Worm (Caenorhabditis elegans) whole organism, L3 larva: ENCODE data around the gene eri-9.

Experiments used
- R02D3.7 ChIP-seq: fragments of 150-350 bp; optimal IDR thresholded peaks from 2 replicates; lab custom pipeline; 2014; ENCODE audit warnings: missing biosample characterization, missing genetic modification characterization
- ZK546.5 ChIP-seq: sonication (generic microtip); optimal IDR thresholded peaks from 2 replicates; lab custom pipeline; 2017; ENCODE audit warnings: missing biosample characterization, missing genetic modification characterization
- ama-1 ChIP-seq: fragments of 150-350 bp; optimal IDR thresholded peaks from 2 replicates; lab custom pipeline; 2018
- ceh-28 ChIP-seq: fragments of 150-350 bp; optimal IDR thresholded peaks from 2 replicates; lab custom pipeline; 2014; ENCODE audit warnings: missing biosample characterization, missing genetic modification reagents, missing genetic modification characterization
- ceh-9 ChIP-seq: sonication (generic microtip); optimal IDR thresholded peaks from 2 replicates; lab custom pipeline; 2018; ENCODE audit warnings: missing biosample characterization, missing genetic modification characterization
- daf-12 ChIP-seq: fragments of 150-350 bp; optimal IDR thresholded peaks from 2 replicates; lab custom pipeline; 2014; ENCODE audit warnings: missing biosample characterization, missing genetic modification reagents, missing genetic modification characterization
- elt-2 ChIP-seq: sonication (generic microtip); optimal IDR thresholded peaks from 2 replicates; lab custom pipeline; 2016; ENCODE audit warnings: missing genetic modification reagents, mild to moderate bottlenecking, missing genetic modification characterization, missing compliant biosample characterization
- elt-3 ChIP-seq, 3 experiments: fragments of 150-350 bp in 1 of 3; sonication (generic microtip) in 2 of 3; optimal IDR thresholded peaks; 2 replicates in 2 of 3; 4 replicates in 1 of 3; lab custom pipeline; 2014 to 2017; ENCODE audit warnings: missing biosample characterization in 3 of 3, missing genetic modification characterization in 3 of 3
- fkh-2 ChIP-seq: fragments of 150-350 bp; optimal IDR thresholded peaks from 2 replicates; lab custom pipeline; 2014; ENCODE audit warnings: missing biosample characterization, missing genetic modification reagents, missing genetic modification characterization
- hmg-11 ChIP-seq: sonication (generic microtip); optimal IDR thresholded peaks from 2 replicates; lab custom pipeline; 2016; ENCODE audit warnings: missing genetic modification characterization, missing compliant biosample characterization
- jun-1 ChIP-seq: fragments of 150-350 bp; optimal IDR thresholded peaks from 2 replicates; lab custom pipeline; 2014; ENCODE audit warnings: missing biosample characterization, missing genetic modification reagents, missing genetic modification characterization
- lin-15B ChIP-seq: fragments of 150-350 bp; optimal IDR thresholded peaks from 2 replicates; lab custom pipeline; 2014; ENCODE audit warnings: missing biosample characterization, missing genetic modification characterization
- lin-39 ChIP-seq: fragments of 150-350 bp; optimal IDR thresholded peaks from 2 replicates; lab custom pipeline; 2018; ENCODE audit warnings: missing biosample characterization, missing genetic modification reagents, missing genetic modification characterization
- lsy-12 ChIP-seq: sonication (generic microtip); optimal IDR thresholded peaks from 2 replicates; lab custom pipeline; 2016; ENCODE audit warnings: mild to moderate bottlenecking, missing genetic modification characterization, missing compliant biosample characterization
- mdl-1 ChIP-seq: fragments of 150-350 bp; optimal IDR thresholded peaks from 2 replicates; lab custom pipeline; 2014; ENCODE audit warnings: missing biosample characterization, missing genetic modification characterization
- nfya-1 ChIP-seq: sonication (generic microtip); optimal IDR thresholded peaks from 2 replicates; lab custom pipeline; 2017; ENCODE audit warnings: missing genetic modification characterization, mild to moderate bottlenecking, missing compliant biosample characterization, antibody characterized with exemption, moderate library complexity; ENCODE audit not compliant: insufficient read depth
- nhr-23 ChIP-seq: fragments of 150-350 bp; optimal IDR thresholded peaks from 2 replicates; lab custom pipeline; 2014; ENCODE audit warnings: missing biosample characterization, missing genetic modification reagents, missing genetic modification characterization
- nhr-237 ChIP-seq: fragments of 150-350 bp; optimal IDR thresholded peaks from 2 replicates; lab custom pipeline; 2014; ENCODE audit warnings: missing biosample characterization, missing genetic modification characterization
- nhr-25 ChIP-seq: sonication (generic microtip); optimal IDR thresholded peaks from 2 replicates; lab custom pipeline; 2017; ENCODE audit warnings: missing biosample characterization, missing genetic modification characterization
- nhr-43 ChIP-seq: sonication (generic microtip); optimal IDR thresholded peaks from 2 replicates; lab custom pipeline; 2016; ENCODE audit warnings: mild to moderate bottlenecking, missing genetic modification characterization, missing compliant biosample characterization; ENCODE audit not compliant: poor library complexity, severe bottlenecking
- pha-4 ChIP-seq: fragments of 150-350 bp; optimal IDR thresholded peaks from 2 replicates; lab custom pipeline; 2014; ENCODE audit warnings: missing biosample characterization, missing genetic modification reagents, missing genetic modification characterization
- pqm-1 ChIP-seq: fragments of 150-350 bp; optimal IDR thresholded peaks from 2 replicates; lab custom pipeline; 2017; ENCODE audit warnings: missing biosample characterization, missing genetic modification characterization, inconsistent platforms
- skn-1 ChIP-seq: fragments of 150-350 bp; optimal IDR thresholded peaks from 2 replicates; lab custom pipeline; 2014; ENCODE audit warnings: missing biosample characterization, missing genetic modification characterization
- unc-39 ChIP-seq: sonication (generic microtip); optimal IDR thresholded peaks from 4 replicates; lab custom pipeline; 2017; ENCODE audit warnings: missing biosample characterization, missing genetic modification characterization
- unc-62 ChIP-seq: fragments of 150-350 bp; sonication (generic microtip); optimal IDR thresholded peaks from 4 replicates; lab custom pipeline; 2014; ENCODE audit warnings: missing biosample characterization, missing genetic modification reagents, missing genetic modification characterization
- zag-1 ChIP-seq: fragments of 150-350 bp; optimal IDR thresholded peaks from 2 replicates; lab custom pipeline; 2014; ENCODE audit warnings: missing biosample characterization, missing genetic modification characterization
- ztf-11 ChIP-seq: fragments of 150-350 bp; optimal IDR thresholded peaks from 2 replicates; lab custom pipeline; 2014; ENCODE audit warnings: missing biosample characterization, missing genetic modification characterization
- ztf-4 ChIP-seq: fragments of 150-350 bp; optimal IDR thresholded peaks from 2 replicates; lab custom pipeline; 2014; ENCODE audit warnings: missing biosample characterization, missing genetic modification characterization

The eri-9 gene

ce11 chrIII:4920221-4920620 is 12.0 kb upstream of the eri-9 start, which contains the start of gene ula-1:
TSS of gene ula-1 (minus strand) at chrIII:4920321.
- TF ChIP-seq unc-62 (no peak), ZK546.5 (tag; lab: Kevin White, UChicago) (no peak), zag-1 (no peak), lin-39 (no peak), ama-1 (lab: Kevin White, UChicago) (no peak), lin-15B (tag; lab: Kevin White, UChicago) (no peak), pha-4 (tag; lab: Kevin White, UChicago) (no peak), ztf-4 (tag; lab: Kevin White, UChicago) (no peak), unc-39 (tag; lab: Kevin White, UChicago) (no peak), elt-2 (tag; lab: Kevin White, UChicago) (no peak), nhr-237 (tag; lab: Kevin White, UChicago) (no peak), ceh-9 (tag; lab: Kevin White, UChicago) (no peak), mdl-1 (no peak), pqm-1 (no peak)
- TF ChIP-seq, all 47 proteins: peak for 0

ce11 chrIII:4922020-4922419 is 10.2 kb upstream of the eri-9 start, which contains the start of gene mmab-1:
TSS of gene mmab-1 (minus strand) at chrIII:4922114.
- TF ChIP-seq nhr-43 (tag; lab: Kevin White, UChicago) (peak; percentile 71), nfya-1 (tag; lab: Kevin White, UChicago) (peak; percentile 28), lin-39 (peak; percentile 6)

ce11 chrIII:4924134-4924533 is 8.1 kb upstream of the eri-9 start:
- TF ChIP-seq pqm-1 = no peak
- no peak for TF ChIP-seq ZK546.5 (tag; lab: Kevin White, UChicago)
- TF ChIP-seq skn-1 (tag; lab: Kevin White, UChicago) = no peak
- no peak for TF ChIP-seq unc-39 (tag; lab: Kevin White, UChicago)
- no peak for TF ChIP-seq ztf-11
- TF ChIP-seq R02D3.7 (tag; lab: Kevin White, UChicago) = no peak
- no peak for TF ChIP-seq ceh-9 (tag; lab: Kevin White, UChicago)
- TF ChIP-seq fkh-2 (tag; lab: Kevin White, UChicago) = no peak
- TF ChIP-seq hmg-11 (tag; lab: Kevin White, UChicago) = no peak
- TF ChIP-seq daf-12 (tag; lab: Kevin White, UChicago) = no peak
- no peak for TF ChIP-seq nhr-43 (tag; lab: Kevin White, UChicago)
- no peak for TF ChIP-seq mdl-1

- TF ChIP-seq ceh-28 (tag; lab: Kevin White, UChicago) = peak; percentile 3
- TF ChIP-seq pha-4 (tag; lab: Kevin White, UChicago) = peak; percentile 61
- TF ChIP-seq zag-1 = no peak
- TF ChIP-seq ztf-11 = no peak
- peak; percentile 44 for TF ChIP-seq R02D3.7 (tag; lab: Kevin White, UChicago)
- TF ChIP-seq nhr-23 = peak; percentile 88
- peak; percentile 85 for TF ChIP-seq lin-15B (tag; lab: Kevin White, UChicago)
- peak; percentile 60 for TF ChIP-seq nhr-25 (tag; lab: Kevin White, UChicago)
- no peak for TF ChIP-seq unc-62
- peak; percentile 30 for TF ChIP-seq elt-2 (tag; lab: Kevin White, UChicago)
- peak; percentile 32 for TF ChIP-seq lsy-12 (tag; lab: Kevin White, UChicago)
- peak; percentile 55 for TF ChIP-seq hmg-11 (tag; lab: Kevin White, UChicago)
- peak; percentile 89 for TF ChIP-seq nhr-43 (tag; lab: Kevin White, UChicago)
- peak; percentile 16 for TF ChIP-seq jun-1 (tag; lab: Kevin White, UChicago)
- TF ChIP-seq nfya-1 (tag; lab: Kevin White, UChicago) = peak; percentile 72
- TF ChIP-seq, all 47 proteins: peak for 12
These were observed 2.0 kb upstream of the eri-9 start, which contains the start of gene set-2 for ce11 chrIII:4930154-4930679. TSS of gene set-2 (minus strand) at chrIII:4930204.

- TF ChIP-seq elt-3 (tag; optimal IDR thresholded peaks at IDR 0.05; lab: Kevin White, UChicago) = no peak
- TF ChIP-seq lin-15B (tag; lab: Kevin White, UChicago) = peak; percentile 55
- TF ChIP-seq pha-4 (tag; lab: Kevin White, UChicago) = peak; percentile 13
- TF ChIP-seq hmg-11 (tag; lab: Kevin White, UChicago) = peak; percentile 3
- no peak for TF ChIP-seq ztf-4 (tag; lab: Kevin White, UChicago)
These were observed 2.8 kb downstream of the eri-9 start, which contains the start of gene mrps-18C for ce11 chrIII:4934896-4935628. TSS of gene mrps-18C (plus strand) at chrIII:4935578.
